Fruit fly (Drosophila melanogaster) whole organism, embryonic: Measurements from ENCODE around the gene CG14280.

Source experiments
- CG8765 ChIP-seq: fragments of 200-800 bp; sonication (Bioruptor generic); IDR thresholded peaks from 2 replicates; pipeline ENCODE4 v1.3.6; 2022; ENCODE audit warnings: missing biosample characterization, missing genetic modification characterization
- Mad ChIP-seq: fragments of 200-800 bp; sonication (Bioruptor generic); optimal IDR thresholded peaks from 2 replicates; lab custom pipeline; 2016; ENCODE audit warnings: missing biosample characterization, missing genetic modification characterization

- TF ChIP-seq Mad (GFP tag; lab: Kevin White, UChicago) (no peak), CG8765 (GFP tag; lab: Robert Waterston, UW) (no peak)
Observed at dm6 chr3R:19248036-19248435, 8.5 kb upstream of the CG14280 start, which contains the start of gene CG5217.
